Fruit fly (Drosophila melanogaster) whole organism: ENCODE measurements around the gene CG34251.

Experiments
- psq ChIP-seq: fragments of >200 bp; optimal IDR thresholded peaks from 2 replicates; lab custom pipeline; 2017
- usp ChIP-seq: fragments of >200 bp; optimal IDR thresholded peaks from 2 replicates; lab custom pipeline; 2017; ENCODE audit warnings: missing biosample characterization, missing genetic modification characterization, mixed read lengths

- TF ChIP-seq psq (no peak), usp (GFP tag; lab: Kevin White, UChicago) (no peak)
These were observed 18.3 kb upstream of the CG34251 start for dm6 chr3L:17652878-17653700.
